Fruit fly (Drosophila melanogaster) S2 (cell line): ENCODE results near the gene Rexo5.

ENCODE experiments used
- CG8478 ChIP-seq: fragments of >200 bp; optimal IDR thresholded peaks from 2 replicates; lab custom pipeline; 2018
- CTCF ChIP-seq, 2 experiments: fragments of >200 bp; optimal IDR thresholded peaks; 2 replicates each; lab custom pipeline; 2018

DNA sequence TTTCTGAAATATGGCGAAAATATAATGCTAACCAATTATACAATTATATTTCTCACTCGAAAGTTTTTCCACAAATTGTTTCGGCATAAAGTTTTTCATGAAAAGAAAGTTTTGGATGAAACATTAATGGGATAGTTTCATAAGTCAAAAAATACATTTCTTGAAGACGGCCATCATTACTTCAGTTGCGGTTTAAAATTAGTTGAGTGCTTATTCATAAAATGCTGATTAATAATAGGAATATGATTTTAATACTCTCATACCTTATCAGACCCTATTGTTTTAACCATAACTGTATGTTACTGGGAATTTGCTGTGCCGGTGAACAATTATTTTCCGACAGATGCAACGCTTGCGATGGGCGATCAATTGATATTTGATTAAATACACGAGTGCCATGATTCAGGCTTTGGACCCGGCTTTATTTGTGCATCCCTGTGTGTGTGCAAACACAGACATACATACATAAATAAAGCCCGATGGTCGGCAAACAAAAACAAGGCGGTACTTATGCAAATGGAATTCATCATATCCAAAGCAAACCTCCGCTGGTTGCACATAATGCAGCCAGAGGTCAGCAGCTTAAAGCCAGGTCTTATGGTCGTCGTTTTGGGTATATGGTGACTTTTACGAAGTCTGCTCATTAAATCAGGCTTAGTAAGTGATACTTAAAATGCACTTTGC, 49.3 kb upstream of the Rexo5 start:
- TF ChIP-seq CTCF (optimal IDR thresholded peaks at IDR 0.05; lab: Kevin White, UChicago) (no peak), CG8478 (lab: Kevin White, UChicago) (no peak)
